Fruit fly (Drosophila melanogaster): Measurements from ENCODE around the gene Pgant2.

DNA sequence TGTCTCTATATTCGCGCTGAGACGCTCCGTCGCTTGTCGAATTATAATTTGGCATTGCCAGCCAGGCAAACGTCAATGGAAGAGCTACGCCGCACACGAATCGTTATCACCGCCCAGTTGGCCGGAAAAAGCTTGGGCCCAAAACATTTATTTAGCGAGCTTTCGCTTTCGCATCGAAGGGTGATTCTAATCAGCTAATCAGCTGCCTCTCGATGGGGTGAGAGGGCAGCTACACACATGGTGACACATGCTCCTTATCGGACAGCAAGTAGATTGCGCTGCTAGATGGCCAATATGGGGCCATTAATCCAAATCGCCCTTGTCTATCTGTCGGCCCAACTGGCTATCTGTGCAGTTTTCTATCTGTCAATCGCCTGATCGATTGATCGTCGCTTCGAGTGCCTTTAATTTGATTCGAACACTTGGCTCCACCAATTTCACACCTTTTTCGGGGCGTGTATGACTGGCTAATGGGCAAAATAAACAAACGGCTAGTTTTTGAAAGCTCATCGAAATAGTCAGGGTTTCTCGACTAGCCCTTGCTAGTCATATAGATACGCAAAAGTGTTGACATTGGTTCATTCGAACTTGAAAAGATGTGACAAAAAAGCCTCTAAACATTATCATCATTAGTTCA, 60.4 kb downstream of the Pgant2 start:
- no peak for TF ChIP-seq EcR (GFP tag; optimal IDR thresholded peaks at IDR 0.05)
- TF ChIP-seq psq (optimal IDR thresholded peaks at IDR 0.05) = no peak
- TF ChIP-seq pan (optimal IDR thresholded peaks at IDR 0.05) = no peak
- TF ChIP-seq CG8478 (optimal IDR thresholded peaks at IDR 0.05) = no peak
- no peak for TF ChIP-seq usp (GFP tag; optimal IDR thresholded peaks at IDR 0.05)
